Fruit fly (Drosophila melanogaster) whole organism, adult: ENCODE data around the gene Prp6.

Experiments
- Hr96 ChIP-seq: fragments of 200-800 bp; sonication (Bioruptor generic); optimal IDR thresholded peaks from 2 replicates; lab custom pipeline; 2016; ENCODE audit warnings: missing biosample characterization, missing genetic modification characterization
- cnc ChIP-seq, 2 experiments: fragments of >200 bp; optimal IDR thresholded peaks; 2 replicates each; lab custom pipeline; 2017

- TF ChIP-seq cnc (optimal IDR thresholded peaks at IDR 0.05; lab: Kevin White, UChicago) = no peak
- no peak for TF ChIP-seq Hr96 (GFP tag; lab: Kevin White, UChicago)
These were observed 39.5 kb upstream of the Prp6 start, which contains the start of gene CG14074 for dm6 chr3L:18865447-18866367.
